Fruit fly (Drosophila melanogaster) whole organism, embryonic: ENCODE results near the gene CG43693.

Experiments
- Aef1 ChIP-seq: fragments of 200-800 bp; sonication (Bioruptor generic); IDR thresholded peaks from 3 replicates; pipeline ENCODE4 v1.3.6; 2022; ENCODE audit warnings: missing biosample characterization, missing genetic modification characterization
- CG12236 ChIP-seq: fragments of 200-800 bp; sonication (Bioruptor generic); optimal IDR thresholded peaks from 2 replicates; lab custom pipeline; 2016; ENCODE audit warnings: missing biosample characterization, missing genetic modification characterization
- unc-4 ChIP-seq: fragments of 200-800 bp; sonication (Bioruptor generic); IDR thresholded peaks from 2 replicates; pipeline ENCODE4 v1.3.6; 2022; ENCODE audit warnings: missing biosample characterization, missing genetic modification characterization; ENCODE audit not compliant: partially characterized antibody

dm6 chr3L:10997240-10997830, 53.8 kb downstream of the CG43693 start:
- TF ChIP-seq Aef1 (GFP tag; lab: Robert Waterston, UW) (no peak), unc-4 (GFP tag; lab: Robert Waterston, UW) (no peak), CG12236 (GFP tag; lab: Kevin White, UChicago) (no peak)
